Worm (Caenorhabditis elegans) whole organism, dauer: Measurements from ENCODE around the gene lim-8.

Experiments
- unc-62 ChIP-seq: sonication (generic microtip); optimal IDR thresholded peaks from 2 replicates; lab custom pipeline; 2017; ENCODE audit warnings: missing biosample characterization, missing genetic modification reagents, missing genetic modification characterization

lim-8 gene

DNA sequence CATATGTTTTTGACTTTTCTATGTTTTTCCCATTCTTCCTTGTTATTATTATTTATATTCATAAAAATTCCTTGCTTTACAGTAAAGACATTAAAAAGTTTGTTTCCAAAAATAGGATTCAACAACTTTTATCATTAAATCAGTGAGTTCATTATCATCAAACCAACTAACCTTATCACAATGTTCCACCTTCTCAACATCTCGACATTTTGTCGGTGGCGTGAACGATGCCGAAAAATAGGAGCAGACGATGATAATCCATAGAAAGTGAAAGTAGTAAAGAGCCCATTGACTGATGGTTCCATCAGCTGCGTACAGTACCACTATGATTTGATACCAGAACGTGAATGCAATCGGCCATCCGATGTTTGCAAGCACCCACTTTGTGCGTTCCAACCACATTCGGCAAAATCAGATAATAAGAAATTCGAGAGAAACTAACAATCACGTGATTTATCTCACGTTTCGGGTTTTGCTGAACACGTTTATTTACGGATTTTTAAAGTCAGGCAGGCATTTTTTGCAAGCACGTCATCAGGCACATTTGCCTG, 46.1 kb downstream of the lim-8 start, which contains the start of gene dhhc-5:
dhhc-5 (minus strand) TSS at position 406 of the 551 bp plus-strand sequence.
- TF ChIP-seq unc-62 (GFP tag; lab: Kevin White, UChicago) = no peak

DNA sequence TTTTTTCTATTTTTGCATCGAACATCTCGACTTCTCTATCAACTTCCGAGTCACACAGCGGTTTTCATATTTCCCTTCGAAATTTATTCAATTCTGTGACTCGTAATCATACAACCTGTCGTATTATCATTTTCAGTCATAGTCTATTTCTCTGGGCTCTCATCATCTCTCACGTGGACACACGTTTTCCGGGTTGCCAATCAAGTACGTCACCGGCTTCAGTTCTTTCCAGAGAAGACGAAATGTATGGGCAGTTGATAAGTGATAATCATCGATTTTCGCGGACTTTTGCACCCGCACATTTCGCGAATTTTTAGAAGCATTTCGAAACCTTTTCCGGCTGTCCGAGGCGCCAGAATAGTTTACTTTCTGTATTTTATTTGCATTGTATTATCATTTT, 47.7 kb downstream of the lim-8 start, which contains the start of gene srv-1:
srv-1 (plus strand) TSS at position 131 of the 400 bp plus-strand sequence.
- TF ChIP-seq unc-62 (GFP tag; lab: Kevin White, UChicago) = no peak

DNA sequence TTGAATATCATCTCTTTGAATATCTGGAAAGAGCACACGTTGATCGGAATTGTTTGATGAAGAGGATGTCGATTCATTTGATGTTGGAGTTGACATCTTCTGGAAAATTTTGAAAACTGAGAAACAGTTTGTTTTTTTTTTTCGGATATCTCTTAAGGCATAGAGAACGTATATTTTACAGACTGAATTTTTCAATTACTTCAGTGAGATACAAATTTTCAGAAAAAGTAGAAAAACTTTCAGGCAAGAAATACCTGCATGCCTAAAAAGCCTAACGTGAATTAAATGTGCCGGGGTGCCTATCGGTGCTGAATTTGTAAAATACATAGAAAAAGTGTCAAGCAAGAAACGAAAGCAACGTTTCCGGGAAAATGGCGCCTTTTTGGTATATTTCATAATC, 54.1 kb downstream of the lim-8 start, which contains the start of gene zak-1:
zak-1 (minus strand) TSS at position 101 of the 400 bp plus-strand sequence.
- no peak for TF ChIP-seq unc-62 (GFP tag; lab: Kevin White, UChicago)

DNA sequence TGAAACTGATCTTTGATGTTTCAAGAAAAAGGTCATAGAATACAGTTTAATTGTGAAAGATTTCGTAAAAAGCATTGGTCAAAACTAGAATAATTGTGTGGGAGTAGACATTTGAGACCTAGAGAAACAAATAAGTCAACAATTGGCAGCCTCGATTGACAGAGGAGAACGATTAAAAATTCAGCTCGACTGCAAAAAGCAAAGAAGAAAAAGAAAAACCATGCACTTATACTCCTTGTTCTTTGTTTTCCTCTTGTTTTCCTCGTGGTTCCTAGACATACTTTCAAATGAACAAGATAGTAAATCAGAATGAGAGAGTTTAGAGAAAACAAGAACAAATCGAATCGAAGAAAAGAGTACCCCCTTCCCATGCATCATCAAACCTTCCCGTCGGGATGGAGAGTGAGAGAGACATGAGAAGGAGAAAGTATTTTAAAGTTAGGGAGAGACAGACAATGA, 54.8 kb downstream of the lim-8 start:
- TF ChIP-seq unc-62 (GFP tag; lab: Kevin White, UChicago) = no peak

DNA sequence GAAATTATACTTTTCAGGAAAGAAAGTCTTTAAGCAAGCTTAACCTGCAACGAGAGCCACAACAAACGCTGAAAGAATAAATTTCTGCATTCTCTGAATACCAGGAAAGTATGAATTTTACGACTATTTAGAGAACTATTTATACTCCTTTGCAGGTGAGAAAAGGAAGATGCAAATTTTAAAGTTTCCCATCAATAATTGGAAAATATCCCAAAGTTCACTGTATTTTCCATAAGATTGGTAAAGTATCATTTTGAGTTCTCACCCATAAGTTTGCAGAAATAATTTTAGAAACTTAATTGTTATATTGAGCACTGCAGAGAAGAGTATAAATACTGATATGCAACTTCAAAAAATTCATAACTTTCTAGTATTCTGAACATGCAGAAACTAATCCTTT, 56.9 kb downstream of the lim-8 start, which contains the start of gene clec-158:
clec-158 (minus strand) TSS at position 101 of the 400 bp plus-strand sequence.
- TF ChIP-seq unc-62 (GFP tag; lab: Kevin White, UChicago) = no peak

ce11 chrIII:6863901-6864300, 61.3 kb downstream of the lim-8 start, which contains the start of gene sma-3:
Gene sma-3, minus strand, starts transcription at chrIII:6863968.
- no peak for TF ChIP-seq unc-62 (GFP tag; lab: Kevin White, UChicago)
